Fruit fly (Drosophila melanogaster): ENCODE results near the gene CG42564.

CG42564 gene

dm6 chr3R:6416242-6416641, 42.0 kb downstream of the CG42564 start (continued):
- peak; percentile 78 for TF ChIP-seq CG17359 (tag; optimal IDR thresholded peaks at IDR 0.05)
- TF ChIP-seq kni (GFP tag; optimal IDR thresholded peaks at IDR 0.05), result no peak
- TF ChIP-seq Scr (GFP tag; IDR thresholded peaks at IDR 0.05; ENCODE audit: partially characterized antibody), result no peak
- peak; percentile 26 for TF ChIP-seq CG12942 (GFP tag; optimal IDR thresholded peaks at IDR 0.05)
- TF ChIP-seq ftz-f1 (GFP tag; optimal IDR thresholded peaks at IDR 0.05), result no peak
- TF ChIP-seq dati (GFP tag; IDR thresholded peaks at IDR 0.05), result 0 out of 2 replicates have a peak, but pooled peaks have one; percentile 34
- TF ChIP-seq Fer1 (GFP tag; optimal IDR thresholded peaks at IDR 0.05), result peak; percentile 90
- TF ChIP-seq CG15601 (tag; optimal IDR thresholded peaks at IDR 0.05), result no peak
- peak; percentile 66 for TF ChIP-seq shn (GFP tag; optimal IDR thresholded peaks at IDR 0.05)
- TF ChIP-seq ato (GFP tag; IDR thresholded peaks at IDR 0.05; ENCODE audit: partially characterized antibody), result no peak
- peak; percentile 70 for TF ChIP-seq pnt (GFP tag; optimal IDR thresholded peaks at IDR 0.05)
- peak; percentile 85 for TF ChIP-seq CG2678 (tag; optimal IDR thresholded peaks at IDR 0.05)
- no peak for TF ChIP-seq CG8478 (optimal IDR thresholded peaks at IDR 0.05)
- peak; percentile 47 for TF ChIP-seq B-H2 (GFP tag; optimal IDR thresholded peaks at IDR 0.05)
- peak; percentile 78 for TF ChIP-seq CG11504 (tag; optimal IDR thresholded peaks at IDR 0.05)
- TF ChIP-seq CG1792 (GFP tag; optimal IDR thresholded peaks at IDR 0.05), result peak; percentile 41
- TF ChIP-seq CG8924 (tag; optimal IDR thresholded peaks at IDR 0.05), result peak; percentile 70
- peak; percentile 55 for TF ChIP-seq az2 (GFP tag; optimal IDR thresholded peaks at IDR 0.05)
- TF ChIP-seq Vsx1 (GFP tag; optimal IDR thresholded peaks at IDR 0.05), result no peak
- no peak for TF ChIP-seq usp (GFP tag; optimal IDR thresholded peaks at IDR 0.05)
- TF ChIP-seq Ptx1 (GFP tag; IDR thresholded peaks at IDR 0.05), result peak; percentile 76
- no peak for TF ChIP-seq abd-A (tag; optimal IDR thresholded peaks at IDR 0.05)
- TF ChIP-seq phol (tag; optimal IDR thresholded peaks at IDR 0.05), result peak; percentile 54
- TF ChIP-seq Dip2 (GFP tag; IDR thresholded peaks at IDR 0.05), result no peak
- no peak for TF ChIP-seq corto (GFP tag; optimal IDR thresholded peaks at IDR 0.05)
- no peak for TF ChIP-seq nerfin-2 (GFP tag; IDR thresholded peaks at IDR 0.05; ENCODE audit: partially characterized antibody)
- TF ChIP-seq CG17186 (GFP tag; optimal IDR thresholded peaks at IDR 0.05), result no peak
- peak; percentile 48 for TF ChIP-seq Camta (GFP tag; optimal IDR thresholded peaks at IDR 0.05)
- TF ChIP-seq CG30431 (GFP tag; optimal IDR thresholded peaks at IDR 0.05), result peak; percentile 63
- peak; percentile 54 for TF ChIP-seq CG13775 (GFP tag; optimal IDR thresholded peaks at IDR 0.05)
- TF ChIP-seq CG33213 (GFP tag; optimal IDR thresholded peaks at IDR 0.05), result peak; percentile 45
- TF ChIP-seq CG17802 (tag; optimal IDR thresholded peaks at IDR 0.05), result peak; percentile 25
- TF ChIP-seq Lhr (GFP tag; optimal IDR thresholded peaks at IDR 0.05), result no peak
- TF ChIP-seq CG9876 (GFP tag; optimal IDR thresholded peaks at IDR 0.05), result peak; percentile 59
- peak; percentile 95 for TF ChIP-seq CG12769 (tag; optimal IDR thresholded peaks at IDR 0.05)
- TF ChIP-seq ems (GFP tag; optimal IDR thresholded peaks at IDR 0.05), result peak; percentile 64
- TF ChIP-seq CkIIα-i1 (GFP tag; IDR thresholded peaks at IDR 0.05), result no peak
- TF ChIP-seq CG12744 (GFP tag; optimal IDR thresholded peaks at IDR 0.05), result peak; percentile 51
- peak; percentile 78 for TF ChIP-seq sisA (GFP tag; IDR thresholded peaks at IDR 0.05)
- no peak for TF ChIP-seq HLHmδ (GFP tag; optimal IDR thresholded peaks at IDR 0.05)
- peak; percentile 68 for TF ChIP-seq CG13424 (tag; optimal IDR thresholded peaks at IDR 0.05)
- peak; percentile 75 for TF ChIP-seq onecut (GFP tag; IDR thresholded peaks at IDR 0.05)
- peak; percentile 57 for TF ChIP-seq CG18262 (tag; optimal IDR thresholded peaks at IDR 0.05)
- TF ChIP-seq CG10209 (GFP tag; optimal IDR thresholded peaks at IDR 0.05), result peak; percentile 66
- TF ChIP-seq hkb (optimal IDR thresholded peaks at IDR 0.05), result no peak
- TF ChIP-seq hkb (GFP tag; IDR thresholded peaks at IDR 0.05), result peak; percentile 84
- TF ChIP-seq ttk (GFP tag; IDR thresholded peaks at IDR 0.05), result peak; percentile 79
- TF ChIP-seq trh (GFP tag; optimal IDR thresholded peaks at IDR 0.05), result peak; percentile 4
- peak; percentile 56 for TF ChIP-seq CG4424 (GFP tag; optimal IDR thresholded peaks at IDR 0.05)
- no peak for TF ChIP-seq CG15696 (tag; optimal IDR thresholded peaks at IDR 0.05)
- no peak for TF ChIP-seq CG7963 (GFP tag; IDR thresholded peaks at IDR 0.05; ENCODE audit: partially characterized antibody)

Data from whole organism, embryonic.